Worm (Caenorhabditis elegans) whole organism, early embryonic: ENCODE results near the gene pms-2.

Source experiments
- B0310.2 ChIP-seq: sonication (generic microtip); optimal IDR thresholded peaks from 2 replicates; lab custom pipeline; 2016; ENCODE audit warnings: mild to moderate bottlenecking, missing genetic modification characterization, missing compliant biosample characterization
- F13C5.2 ChIP-seq: sonication (generic microtip); optimal IDR thresholded peaks from 2 replicates; lab custom pipeline; 2017; ENCODE audit warnings: mild to moderate bottlenecking, missing genetic modification characterization, inconsistent platforms, missing compliant biosample characterization
- aly-1 ChIP-seq: sonication (generic microtip); optimal IDR thresholded peaks from 2 replicates; lab custom pipeline; 2016; ENCODE audit warnings: missing genetic modification characterization, missing compliant biosample characterization
- ama-1 ChIP-seq: fragments of 150-350 bp; optimal IDR thresholded peaks from 2 replicates; lab custom pipeline; 2014
- ceh-13 ChIP-seq: fragments of 200-800 bp; sonication (Bioruptor generic); optimal IDR thresholded peaks from 2 replicates; lab custom pipeline; 2018; ENCODE audit warnings: mild to moderate bottlenecking, missing genetic modification characterization, missing compliant biosample characterization
- ceh-36 ChIP-seq: sonication (generic microtip); optimal IDR thresholded peaks from 2 replicates; lab custom pipeline; 2016; ENCODE audit warnings: missing genetic modification characterization, inconsistent platforms, missing compliant biosample characterization
- ets-7 ChIP-seq: sonication (generic microtip); optimal IDR thresholded peaks from 2 replicates; lab custom pipeline; 2016; ENCODE audit warnings: missing genotype, missing genetic modification characterization, missing compliant biosample characterization
- flt-1 ChIP-seq: fragments of 200-800 bp; sonication (Bioruptor generic); IDR thresholded peaks from 2 replicates; pipeline ENCODE4 v1.3.6; 2022; ENCODE audit warnings: missing genetic modification characterization, missing compliant biosample characterization
- hmbx-1 ChIP-seq: sonication (generic microtip); optimal IDR thresholded peaks from 2 replicates; lab custom pipeline; 2016; ENCODE audit warnings: mild to moderate bottlenecking, missing genetic modification characterization, missing compliant biosample characterization
- hmg-4 ChIP-seq: fragments of 200-800 bp; sonication (Bioruptor generic); optimal IDR thresholded peaks from 2 replicates; lab custom pipeline; 2018; ENCODE audit warnings: mild to moderate bottlenecking, missing genetic modification characterization, missing compliant biosample characterization
- hnd-1 ChIP-seq: sonication (generic microtip); optimal IDR thresholded peaks from 2 replicates; lab custom pipeline; 2016; ENCODE audit warnings: missing genetic modification characterization, missing compliant biosample characterization
- pes-1 ChIP-seq: fragments of 200-800 bp; sonication (Bioruptor generic); IDR thresholded peaks from 2 replicates; pipeline ENCODE4 v1.3.6; 2022; ENCODE audit warnings: missing genetic modification reagents, missing genetic modification characterization, missing compliant biosample characterization
- scrt-1 ChIP-seq: fragments of 200-800 bp; sonication (Bioruptor generic); IDR thresholded peaks from 2 replicates; pipeline ENCODE4 v1.3.6; 2022; ENCODE audit warnings: missing genetic modification characterization, missing compliant biosample characterization
- sea-1 ChIP-seq: fragments of 200-800 bp; sonication (Bioruptor generic); conservative IDR thresholded peaks from 2 replicates; pipeline ENCODE4 v1.3.6; 2022; ENCODE audit warnings: missing genetic modification characterization, missing compliant biosample characterization
- tbx-11 ChIP-seq: fragments of 200-800 bp; sonication (Bioruptor generic); IDR thresholded peaks from 2 replicates; pipeline ENCODE4 v1.3.6; 2022; ENCODE audit warnings: missing genetic modification characterization, missing compliant biosample characterization
- tbx-37 ChIP-seq: fragments of 200-800 bp; sonication (Bioruptor generic); conservative IDR thresholded peaks from 2 replicates; pipeline ENCODE4 v1.3.6; 2022; ENCODE audit warnings: missing genetic modification reagents, missing genetic modification characterization, missing compliant biosample characterization
- tra-4 ChIP-seq: sonication (generic microtip); optimal IDR thresholded peaks from 2 replicates; lab custom pipeline; 2017; ENCODE audit warnings: missing genetic modification characterization, missing compliant biosample characterization

pms-2 gene

ce11 chrV:11533365-11533949 lies 36.9 kb downstream of the pms-2 start:
- TF ChIP-seq hmbx-1 (tag; lab: Kevin White, UChicago) (no peak), scrt-1 (GFP tag; lab: Robert Waterston, UW) (no peak), aly-1 (tag; lab: Kevin White, UChicago) (no peak), ets-7 (no peak), tra-4 (tag; lab: Kevin White, UChicago) (no peak), hnd-1 (tag; lab: Kevin White, UChicago) (no peak), tbx-37 (GFP tag; lab: Robert Waterston, UW) (no peak), sea-1 (GFP tag; lab: Robert Waterston, UW) (no peak), F13C5.2 (tag; lab: Kevin White, UChicago) (no peak), flt-1 (no peak), pes-1 (GFP tag; lab: Robert Waterston, UW) (no peak)

ce11 chrV:11532964-11533363 lies 37.4 kb downstream of the pms-2 start:
- TF ChIP-seq pes-1 (GFP tag; lab: Robert Waterston, UW), result no peak

- no peak for TF ChIP-seq ets-7
These were observed 37.9 kb downstream of the pms-2 start for ce11 chrV:11532535-11532853.

- no peak for TF ChIP-seq ets-7
- peak; percentile 60 for TF ChIP-seq hmg-4 (GFP tag; lab: Kevin White, UChicago)
These were observed 38.4 kb downstream of the pms-2 start for ce11 chrV:11531831-11532534.

ce11 chrV:11531100-11531499 lies 39.3 kb downstream of the pms-2 start:
- TF ChIP-seq hnd-1 (tag; lab: Kevin White, UChicago) (no peak), ets-7 (no peak), aly-1 (tag; lab: Kevin White, UChicago) (no peak), scrt-1 (GFP tag; lab: Robert Waterston, UW) (no peak), B0310.2 (no peak)

ce11 chrV:11529541-11529940 lies 40.9 kb downstream of the pms-2 start:
- no peak for TF ChIP-seq flt-1
- TF ChIP-seq ceh-36 (tag; lab: Kevin White, UChicago), result no peak
- TF ChIP-seq ceh-13, result no peak
- no peak for TF ChIP-seq B0310.2
- no peak for TF ChIP-seq hnd-1 (tag; lab: Kevin White, UChicago)
- no peak for TF ChIP-seq tbx-37 (GFP tag; lab: Robert Waterston, UW)
- no peak for TF ChIP-seq pes-1 (GFP tag; lab: Robert Waterston, UW)
- no peak for TF ChIP-seq tra-4 (tag; lab: Kevin White, UChicago)
- TF ChIP-seq ets-7, result no peak
- TF ChIP-seq hmg-4 (GFP tag; lab: Kevin White, UChicago), result no peak
- TF ChIP-seq hmbx-1 (tag; lab: Kevin White, UChicago), result no peak
- TF ChIP-seq tbx-11, result no peak
- TF ChIP-seq sea-1 (GFP tag; lab: Robert Waterston, UW), result no peak
- no peak for TF ChIP-seq scrt-1 (GFP tag; lab: Robert Waterston, UW)
- no peak for TF ChIP-seq ama-1 (lab: Kevin White, UChicago)
- no peak for TF ChIP-seq F13C5.2 (tag; lab: Kevin White, UChicago)
- TF ChIP-seq aly-1 (tag; lab: Kevin White, UChicago), result no peak

- no peak for TF ChIP-seq sea-1 (GFP tag; lab: Robert Waterston, UW)
- 0 out of 2 replicates have a peak, but pooled peaks have one; percentile 26 for TF ChIP-seq scrt-1 (GFP tag; lab: Robert Waterston, UW)
These were observed 41.6 kb downstream of the pms-2 start for ce11 chrV:11528633-11529327.

- no peak for TF ChIP-seq ets-7
- TF ChIP-seq ceh-13, result no peak
- no peak for TF ChIP-seq flt-1
- TF ChIP-seq sea-1 (GFP tag; lab: Robert Waterston, UW), result no peak
- no peak for TF ChIP-seq hmg-4 (GFP tag; lab: Kevin White, UChicago)
- TF ChIP-seq hmbx-1 (tag; lab: Kevin White, UChicago), result no peak
These were observed 42.9 kb downstream of the pms-2 start, which contains the start of gene ccch-1 for ce11 chrV:11527531-11527930. ccch-1 (plus strand) TSS chrV:11527831.

ce11 chrV:11526927-11527491 lies 43.4 kb downstream of the pms-2 start:
- TF ChIP-seq ceh-13 (no peak), flt-1 (no peak), scrt-1 (GFP tag; lab: Robert Waterston, UW) (no peak), B0310.2 (no peak), ceh-36 (tag; lab: Kevin White, UChicago) (no peak), ets-7 (no peak), pes-1 (GFP tag; lab: Robert Waterston, UW) (no peak)
